Fruit fly (Drosophila melanogaster) whole organism, wandering third instar larva: Measurements from ENCODE around the gene CG13101.
A peak's percentile ranks its signal among the peaks of the same experiment; 100 is the strongest.

Source experiments
- Abd-B ChIP-seq: fragments of >200 bp; optimal IDR thresholded peaks from 2 replicates; lab custom pipeline; 2017; ENCODE audit warnings: missing biosample characterization, missing genetic modification characterization
- CG32264 ChIP-seq: fragments of 200-800 bp; sonication (Bioruptor generic); optimal IDR thresholded peaks from 2 replicates; lab custom pipeline; 2016; ENCODE audit warnings: missing biosample characterization, missing genetic modification characterization
- CG9705 ChIP-seq: fragments of 200-800 bp; sonication (Bioruptor generic); optimal IDR thresholded peaks from 2 replicates; lab custom pipeline; 2018; ENCODE audit warnings: missing biosample characterization, mild to moderate bottlenecking, missing genetic modification characterization
- CrebA ChIP-seq: fragments of 200-800 bp; sonication (Bioruptor generic); optimal IDR thresholded peaks from 2 replicates; lab custom pipeline; 2016; ENCODE audit warnings: missing biosample characterization, mild to moderate bottlenecking, missing genetic modification characterization, borderline replicate concordance
- Dif ChIP-seq: fragments of 200-275, 200-300 bp; sonication (Bioruptor generic); optimal IDR thresholded peaks from 2 replicates; lab custom pipeline; 2018; ENCODE audit warnings: missing biosample characterization, missing genetic modification characterization; ENCODE audit not compliant: partially characterized antibody
- GATAd ChIP-seq: sonication (Bioruptor generic); optimal IDR thresholded peaks from 2 replicates; lab custom pipeline; 2016; ENCODE audit warnings: missing biosample characterization, missing genetic modification characterization
- HLH106 ChIP-seq: fragments of 200-800 bp; optimal IDR thresholded peaks from 3 replicates; lab custom pipeline; 2019; ENCODE audit warnings: missing biosample characterization, mild to moderate bottlenecking, missing genetic modification characterization, moderate library complexity
- Hnf4 ChIP-seq: fragments of 200-800 bp; sonication (Bioruptor generic); optimal IDR thresholded peaks from 2 replicates; lab custom pipeline; 2016; ENCODE audit warnings: missing biosample characterization, mild to moderate bottlenecking, missing genetic modification characterization
- Hr78 ChIP-seq: fragments of >200 bp; optimal IDR thresholded peaks from 2 replicates; lab custom pipeline; 2017; ENCODE audit warnings: missing biosample characterization, missing genetic modification characterization
- Hr83 ChIP-seq: fragments of 200-300 bp; sonication (Bioruptor generic); optimal IDR thresholded peaks from 2 replicates; lab custom pipeline; 2016; ENCODE audit warnings: missing biosample characterization, mild to moderate bottlenecking, missing genetic modification characterization, moderate library complexity; ENCODE audit not compliant: poor library complexity, severe bottlenecking
- Mio ChIP-seq: sonication (Bioruptor generic); optimal IDR thresholded peaks from 2 replicates; lab custom pipeline; 2016; ENCODE audit warnings: missing biosample characterization, missing genetic modification characterization
- Myc ChIP-seq: fragments of >200 bp; optimal IDR thresholded peaks from 2 replicates; lab custom pipeline; 2017
- N ChIP-seq: fragments of >200 bp; optimal IDR thresholded peaks from 2 replicates; lab custom pipeline; 2018; ENCODE audit warnings: missing biosample characterization, missing external identifiers, missing genetic modification characterization
- OdsH ChIP-seq: fragments of 200-800 bp; sonication (Bioruptor generic); optimal IDR thresholded peaks from 2 replicates; lab custom pipeline; 2016; ENCODE audit warnings: missing biosample characterization, mild to moderate bottlenecking, missing genetic modification characterization
- Rel ChIP-seq, 2 experiments: fragments of 200-800 bp; sonication (Bioruptor generic) in 1 of 2; optimal IDR thresholded peaks; 2 replicates in 1 of 2; 3 replicates in 1 of 2; lab custom pipeline; 2016 to 2019; ENCODE audit warnings: mild to moderate bottlenecking in 2 of 2, missing biosample characterization in 2 of 2, missing genetic modification characterization in 2 of 2, moderate library complexity in 1 of 2
- Sp1 ChIP-seq: fragments of 200-800 bp; sonication (Bioruptor generic); optimal IDR thresholded peaks from 3 replicates; lab custom pipeline; 2019; ENCODE audit warnings: missing biosample characterization, mild to moderate bottlenecking, missing genetic modification characterization, moderate library complexity
- dl ChIP-seq, 2 experiments: fragments of 175-275, 200-275 bp in 1 of 2; fragments of 200-275 bp in 1 of 2; sonication (Bioruptor generic); optimal IDR thresholded peaks; lab custom pipeline; 2018; ENCODE audit warnings: mild to moderate bottlenecking in 2 of 2, missing biosample characterization in 2 of 2, missing genetic modification characterization in 2 of 2, moderate library complexity in 2 of 2; ENCODE audit not compliant: partially characterized antibody in 2 of 2, insufficient read depth in 1 of 2
- dmrt93B ChIP-seq: fragments of 200-800 bp; sonication (Bioruptor generic); optimal IDR thresholded peaks from 2 replicates; lab custom pipeline; 2018; ENCODE audit warnings: missing biosample characterization, mild to moderate bottlenecking, missing genetic modification characterization
- ey ChIP-seq: fragments of 200-800 bp; sonication (Bioruptor generic); optimal IDR thresholded peaks from 2 replicates; lab custom pipeline; 2016; ENCODE audit warnings: missing biosample characterization, missing genetic modification characterization
- foxo ChIP-seq, 2 experiments: fragments of 200-800 bp; sonication (Bioruptor generic); optimal IDR thresholded peaks; 2 replicates in 1 of 2; 3 replicates in 1 of 2; lab custom pipeline; 2016 to 2017; ENCODE audit warnings: missing biosample characterization in 2 of 2, missing genetic modification characterization in 2 of 2
- fru ChIP-seq: fragments of 200-800 bp; sonication (Bioruptor generic); optimal IDR thresholded peaks from 3 replicates; lab custom pipeline; 2016; ENCODE audit warnings: missing biosample characterization, mild to moderate bottlenecking, missing genetic modification characterization
- h ChIP-seq: fragments of 200-800 bp; sonication (Bioruptor generic); optimal IDR thresholded peaks from 3 replicates; lab custom pipeline; 2016; ENCODE audit warnings: missing biosample characterization, mild to moderate bottlenecking, missing genetic modification characterization
- jim ChIP-seq: fragments of 175-275, 200-325 bp; sonication (Bioruptor generic); optimal IDR thresholded peaks from 2 replicates; lab custom pipeline; 2016; ENCODE audit warnings: missing biosample characterization, mild to moderate bottlenecking, missing genetic modification characterization
- lola ChIP-seq: fragments of >200 bp; optimal IDR thresholded peaks from 2 replicates; lab custom pipeline; 2017; ENCODE audit warnings: missing biosample characterization, missing genetic modification characterization
- pan ChIP-seq: fragments of >200 bp; optimal IDR thresholded peaks from 2 replicates; lab custom pipeline; 2017
- psq ChIP-seq: fragments of 200-800 bp; sonication (Bioruptor generic); optimal IDR thresholded peaks from 3 replicates; lab custom pipeline; 2017; ENCODE audit warnings: missing biosample characterization, mild to moderate bottlenecking, missing genetic modification characterization, moderate library complexity
- rgr ChIP-seq: fragments of 200-800 bp; sonication (Bioruptor generic); optimal IDR thresholded peaks from 3 replicates; lab custom pipeline; 2016; ENCODE audit warnings: missing biosample characterization, mild to moderate bottlenecking, missing genetic modification characterization
- sage ChIP-seq: fragments of 200-800 bp; sonication (Bioruptor generic); optimal IDR thresholded peaks from 2 replicates; lab custom pipeline; 2016; ENCODE audit warnings: missing biosample characterization, mild to moderate bottlenecking, missing genetic modification characterization
- tai ChIP-seq: sonication (Bioruptor generic); optimal IDR thresholded peaks from 2 replicates; lab custom pipeline; 2016; ENCODE audit warnings: missing biosample characterization, missing genetic modification characterization
- usp ChIP-seq: fragments of >200 bp; optimal IDR thresholded peaks from 2 replicates; lab custom pipeline; 2017; ENCODE audit warnings: missing biosample characterization, missing genetic modification characterization
- woc ChIP-seq: sonication (Bioruptor generic); optimal IDR thresholded peaks from 2 replicates; lab custom pipeline; 2016; ENCODE audit warnings: missing biosample characterization, mild to moderate bottlenecking, missing genetic modification characterization

CG13101 gene

DNA sequence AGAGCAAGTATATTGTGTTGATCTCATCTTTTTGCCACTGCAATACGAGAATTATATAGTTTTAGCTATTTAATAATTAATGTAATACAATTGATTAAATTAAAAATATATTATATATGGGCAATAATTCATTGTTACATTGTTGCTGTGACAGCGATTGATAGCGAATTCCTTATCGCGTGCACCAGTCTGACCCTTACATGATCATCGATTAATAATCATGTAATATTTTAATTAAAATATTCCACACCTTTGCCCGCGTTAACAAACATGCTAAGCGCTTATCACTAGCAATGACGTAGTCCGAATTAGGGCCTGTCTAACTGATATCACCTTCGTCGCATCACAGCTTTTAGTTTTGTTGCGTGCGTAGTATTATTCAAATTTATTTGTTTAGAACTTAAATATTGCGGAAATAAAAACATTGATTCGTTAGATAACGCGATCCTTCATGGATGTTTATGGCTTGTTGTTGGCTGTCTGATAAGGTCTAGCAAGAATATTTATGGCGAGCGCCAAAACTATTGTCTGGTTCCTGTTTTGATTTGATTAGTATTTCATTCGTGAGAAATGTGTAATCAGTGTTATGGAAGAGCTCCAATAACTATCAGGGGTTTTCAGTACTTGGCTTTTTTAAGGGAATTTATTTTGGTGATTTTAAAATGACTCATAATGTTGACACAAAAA is 2.7 kb upstream of the CG13101 start:
- TF ChIP-seq GATAd (no peak), Hnf4 (GFP tag; lab: Kevin White, UChicago) (no peak), lola (GFP tag; lab: Kevin White, UChicago) (no peak), tai (no peak), sage (GFP tag; lab: Kevin White, UChicago) (no peak), woc (no peak), CrebA (no peak), CG32264 (GFP tag; lab: Kevin White, UChicago) (no peak), dmrt93B (GFP tag; lab: Kevin White, UChicago) (no peak), rgr (no peak), Myc (lab: Kevin White, UChicago) (no peak), Sp1 (GFP tag; lab: Kevin White, UChicago) (no peak)

DNA sequence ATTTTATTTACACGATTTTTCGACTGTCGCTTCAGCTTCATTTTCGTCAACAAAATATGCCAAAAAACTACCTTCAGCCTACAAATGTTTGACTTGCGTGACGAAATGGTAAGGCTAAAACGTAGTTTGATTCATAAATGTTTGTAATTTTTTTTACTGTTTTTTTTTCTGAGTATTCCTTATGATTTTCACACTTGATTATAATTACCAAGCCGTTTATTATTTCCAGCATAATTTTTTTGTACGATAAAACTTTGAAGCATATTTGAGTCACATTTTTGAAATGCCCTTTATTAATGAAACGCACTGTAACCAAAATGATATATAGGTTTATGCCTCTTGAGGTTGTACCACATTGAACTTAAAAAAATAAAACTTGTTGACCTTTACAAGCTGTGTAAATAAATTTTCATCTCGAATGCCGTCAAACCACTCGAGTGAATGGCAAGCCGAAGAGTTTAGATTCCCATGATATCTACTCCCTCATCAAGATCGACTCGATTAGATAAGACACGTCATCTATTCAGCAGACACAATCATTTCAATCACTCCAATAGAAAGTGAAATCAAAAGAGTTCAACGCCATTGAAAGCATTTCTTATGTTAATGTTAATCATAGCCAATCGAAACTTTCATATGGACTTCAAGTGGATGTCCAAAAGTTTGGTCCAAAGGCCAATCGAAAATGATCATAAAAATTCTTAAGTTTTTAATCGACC is 1.9 kb downstream of the CG13101 start:
- TF ChIP-seq ey (GFP tag; lab: Kevin White, UChicago) (no peak), Myc (lab: Kevin White, UChicago) (no peak), Rel (GFP tag; optimal IDR thresholded peaks at IDR 0.05; lab: Kevin White, UChicago) (no peak), Rel (tag; optimal IDR thresholded peaks at IDR 0.05; lab: Kevin White, UChicago) (no peak), pan (lab: Kevin White, UChicago) (no peak), Abd-B (GFP tag; lab: Kevin White, UChicago) (no peak), fru (GFP tag; lab: Kevin White, UChicago) (no peak), Hr83 (GFP tag; lab: Kevin White, UChicago) (no peak), Dif (GFP tag; lab: Kevin White, UChicago) (no peak), sage (GFP tag; lab: Kevin White, UChicago) (no peak), psq (GFP tag; lab: Kevin White, UChicago) (no peak), h (GFP tag; lab: Kevin White, UChicago) (no peak), CG32264 (GFP tag; lab: Kevin White, UChicago) (no peak), CrebA (no peak)

DNA sequence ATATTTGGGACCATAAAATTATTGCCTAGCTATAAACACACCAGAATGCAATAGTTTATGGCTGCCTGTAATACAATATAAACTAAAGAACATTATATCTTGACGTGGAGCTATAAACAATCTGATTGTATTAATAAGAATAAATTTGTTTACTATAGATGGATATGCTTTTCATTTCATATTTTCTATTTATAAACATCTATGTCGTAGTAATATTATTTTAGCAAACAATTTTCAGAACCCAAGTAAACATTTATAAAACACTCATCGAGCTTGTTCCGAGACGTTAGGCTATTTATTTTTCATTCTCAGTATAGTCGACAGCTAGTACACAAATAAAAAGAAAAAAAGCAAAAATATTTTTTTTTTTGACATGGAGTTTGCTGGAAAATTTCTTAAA is 4.3 kb downstream of the CG13101 start, which contains the start of gene CG18662:
TSS of gene CG18662 (plus strand) at position 301 of the 400 bp plus-strand sequence.
- TF ChIP-seq Hr78 (GFP tag; lab: Kevin White, UChicago), result no peak
- no peak for TF ChIP-seq psq (GFP tag; lab: Kevin White, UChicago)

DNA sequence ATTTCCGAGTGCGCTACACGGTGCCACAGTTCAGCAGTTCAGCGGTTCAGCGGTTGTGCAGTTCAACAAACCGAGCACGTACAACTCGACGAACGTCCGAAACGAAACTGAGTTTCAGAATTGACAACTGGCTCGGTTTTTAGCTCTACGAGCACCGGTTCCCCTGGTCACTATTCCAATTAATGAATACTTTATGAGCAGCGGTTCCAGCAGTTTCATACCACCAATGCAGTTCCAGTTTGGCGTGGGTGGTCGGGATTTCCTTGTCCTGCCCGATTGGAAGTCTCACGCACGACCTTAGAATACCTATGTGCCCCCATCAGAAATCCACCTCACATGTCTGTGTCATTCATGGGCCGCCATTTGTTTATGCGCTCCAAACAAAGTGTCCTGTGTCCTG is 9.3 kb downstream of the CG13101 start, which contains the start of gene CG9541:
TSS of gene CG9541 (minus strand) at position 101 of the 400 bp plus-strand sequence.
- no peak for TF ChIP-seq jim (GFP tag; lab: Kevin White, UChicago)
- TF ChIP-seq lola (GFP tag; lab: Kevin White, UChicago), result no peak
- no peak for TF ChIP-seq Mio (GFP tag; lab: Kevin White, UChicago)

DNA sequence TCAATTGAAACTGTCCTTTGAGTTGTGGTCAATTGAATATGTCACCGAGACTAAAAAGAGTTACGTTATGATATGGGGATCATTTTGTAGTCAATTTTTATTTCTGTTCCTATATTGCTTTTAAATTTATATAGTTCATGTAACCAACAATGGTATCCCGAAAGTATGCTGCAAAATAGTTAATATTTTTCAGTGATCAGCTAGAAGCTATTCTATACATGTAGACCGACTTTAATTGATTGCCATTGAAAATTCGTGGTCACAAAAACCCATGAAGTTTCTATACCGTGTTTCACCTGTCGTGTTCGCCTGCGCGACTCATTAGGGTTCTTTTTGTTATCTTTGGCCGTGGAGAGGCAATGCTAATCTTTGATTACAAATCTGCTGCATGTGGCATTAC is 10.2 kb downstream of the CG13101 start:
- no peak for TF ChIP-seq Abd-B (GFP tag; lab: Kevin White, UChicago)
- peak; percentile 41 for TF ChIP-seq Myc (lab: Kevin White, UChicago)
- no peak for TF ChIP-seq tai
- TF ChIP-seq N, result peak; percentile 21
- no peak for TF ChIP-seq sage (GFP tag; lab: Kevin White, UChicago)
- TF ChIP-seq ey (GFP tag; lab: Kevin White, UChicago), result no peak
- TF ChIP-seq, all 38 proteins: peak for 2

DNA sequence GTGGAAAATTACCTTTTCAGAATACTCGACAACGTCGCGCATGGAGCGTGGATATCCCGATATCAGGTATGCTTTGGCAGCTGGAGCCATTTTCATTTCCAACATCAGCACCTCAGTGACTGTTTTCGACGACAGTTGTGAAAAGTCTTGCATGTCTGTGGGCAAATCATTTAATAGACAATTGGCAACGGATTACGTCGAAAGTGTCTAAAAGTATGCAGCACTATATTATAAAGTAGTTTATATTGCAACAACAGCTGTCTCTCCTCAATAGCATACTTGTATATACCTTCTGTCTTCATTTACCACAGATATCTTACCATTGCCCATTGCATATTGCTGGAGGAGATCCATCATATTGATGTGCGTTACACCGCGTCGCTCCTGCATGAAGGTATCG is 11.8 kb downstream of the CG13101 start:
- TF ChIP-seq lola (GFP tag; lab: Kevin White, UChicago), result no peak

DNA sequence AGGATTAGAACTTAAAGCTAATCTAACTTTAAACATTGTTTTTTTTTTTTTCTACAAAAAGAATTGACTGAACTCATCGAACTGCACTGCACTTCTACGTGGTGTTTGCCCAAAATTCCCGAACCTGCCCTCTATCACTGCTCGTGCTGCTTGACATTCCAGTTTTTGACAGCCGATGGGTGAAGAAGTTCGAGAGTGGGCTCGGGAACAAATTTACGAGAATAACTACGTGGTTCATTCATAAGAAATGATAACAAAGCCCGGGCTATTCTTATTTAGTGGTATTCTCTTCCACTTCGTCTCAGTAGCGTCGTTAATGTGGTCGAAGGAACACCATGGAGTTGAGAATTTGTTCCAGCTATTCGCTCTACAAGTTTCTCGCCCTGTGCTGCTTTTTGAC is 17.4 kb downstream of the CG13101 start, which contains the start of gene CG18088:
TSS of gene CG18088 (plus strand) at position 301 of the 400 bp plus-strand sequence.
- TF ChIP-seq usp (GFP tag; lab: Kevin White, UChicago), result no peak
- no peak for TF ChIP-seq Hr83 (GFP tag; lab: Kevin White, UChicago)
- no peak for TF ChIP-seq Dif (GFP tag; lab: Kevin White, UChicago)
- no peak for TF ChIP-seq HLH106 (tag; lab: Kevin White, UChicago)
- no peak for TF ChIP-seq GATAd
- TF ChIP-seq rgr, result no peak
- no peak for TF ChIP-seq ey (GFP tag; lab: Kevin White, UChicago)
- TF ChIP-seq Abd-B (GFP tag; lab: Kevin White, UChicago), result no peak
- no peak for TF ChIP-seq Hr78 (GFP tag; lab: Kevin White, UChicago)
- no peak for TF ChIP-seq OdsH (GFP tag; lab: Kevin White, UChicago)
- TF ChIP-seq foxo (GFP tag; optimal IDR thresholded peaks at IDR 0.05; lab: Kevin White, UChicago), result no peak
- TF ChIP-seq Myc (lab: Kevin White, UChicago), result no peak
- TF ChIP-seq psq (GFP tag; lab: Kevin White, UChicago), result no peak
- TF ChIP-seq Rel (GFP tag; optimal IDR thresholded peaks at IDR 0.05; lab: Kevin White, UChicago), result no peak
- TF ChIP-seq Rel (tag; optimal IDR thresholded peaks at IDR 0.05; lab: Kevin White, UChicago), result no peak
- no peak for TF ChIP-seq lola (GFP tag; lab: Kevin White, UChicago)
- TF ChIP-seq tai, result no peak
- TF ChIP-seq dl (GFP tag; optimal IDR thresholded peaks at IDR 0.05; lab: Kevin White, UChicago; ENCODE audit: insufficient read depth in 1 of 2, partially characterized antibody in 2 of 2), result no peak
- TF ChIP-seq sage (GFP tag; lab: Kevin White, UChicago), result no peak
- no peak for TF ChIP-seq dmrt93B (GFP tag; lab: Kevin White, UChicago)
- TF ChIP-seq CG9705 (GFP tag; lab: Kevin White, UChicago), result no peak
